Worm (Caenorhabditis elegans): Measurements from ENCODE around the gene K03H1.7.

DNA sequence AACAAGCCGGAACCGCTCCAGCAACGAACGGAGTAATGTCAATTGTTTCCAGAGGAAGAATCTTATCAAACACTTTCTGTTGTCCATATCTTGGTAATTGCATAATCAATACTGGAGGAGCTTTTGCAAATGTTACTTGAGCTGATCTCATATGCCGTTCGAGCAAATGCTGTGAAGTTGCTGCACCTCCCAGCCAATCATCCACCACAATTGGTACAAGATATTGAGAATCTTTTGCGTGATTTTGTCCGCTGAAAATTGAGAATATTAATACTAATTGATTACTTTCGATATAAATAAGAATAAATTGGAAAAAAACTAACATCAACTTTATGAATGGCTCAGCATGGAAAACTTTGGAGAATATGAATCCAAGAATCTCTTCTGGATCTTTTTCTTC is 47.5 kb upstream of the K03H1.7 start:
- TF ChIP-seq ama-1 (optimal IDR thresholded peaks at IDR 0.05) (no peak), flt-1 (GFP tag; IDR thresholded peaks at IDR 0.05) (no peak), tbx-37 (GFP tag; conservative IDR thresholded peaks at IDR 0.05) (no peak)
